Fruit fly (Drosophila melanogaster) S2 (cell line): Measurements from ENCODE around the gene KP78b.

Source experiments
- CG8478 ChIP-seq: fragments of >200 bp; optimal IDR thresholded peaks from 2 replicates; lab custom pipeline; 2018
- CTCF ChIP-seq, 2 experiments: fragments of >200 bp; optimal IDR thresholded peaks; 2 replicates each; lab custom pipeline; 2018

The KP78b gene

dm6 chr3R:11302936-11303335, 50.0 kb downstream of the KP78b start:
- TF ChIP-seq CTCF (optimal IDR thresholded peaks at IDR 0.05; lab: Kevin White, UChicago) (peak in 1 of 2 experiments; percentile 1), CG8478 (lab: Kevin White, UChicago) (no peak)
